Fruit fly (Drosophila melanogaster): ENCODE results near the gene CG10376.

CG10376 gene

DNA sequence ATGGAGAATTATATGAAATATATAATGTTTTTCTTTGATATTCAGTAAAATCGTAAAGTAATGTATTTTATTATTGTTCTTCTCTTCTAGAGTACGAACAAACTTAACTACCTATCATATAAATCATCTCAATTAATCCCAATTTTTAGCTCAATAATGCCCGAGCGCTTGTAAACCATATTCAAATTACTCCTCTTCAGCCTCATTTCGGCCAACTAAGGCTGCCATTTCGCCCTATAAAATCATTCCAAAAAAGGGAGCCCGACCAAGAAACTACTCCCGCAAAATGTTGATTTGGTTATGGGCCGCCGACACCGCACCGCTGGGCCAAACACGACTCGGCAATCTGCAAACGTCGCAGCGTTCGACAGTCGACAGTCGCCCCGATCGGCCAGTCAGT is 39.8 kb upstream of the CG10376 start:
- TF ChIP-seq kay (GFP tag; ENCODE audit: borderline replicate concordance) (no peak), Clk (GFP tag; optimal IDR thresholded peaks at IDR 0.05) (no peak), Hr96 (GFP tag; optimal IDR thresholded peaks at IDR 0.05) (no peak), cic (GFP tag; optimal IDR thresholded peaks at IDR 0.05) (no peak), CG7045 (GFP tag; optimal IDR thresholded peaks at IDR 0.05) (no peak), Mnt (GFP tag; optimal IDR thresholded peaks at IDR 0.05) (no peak), CG12768 (GFP tag; optimal IDR thresholded peaks at IDR 0.05) (no peak), pad (GFP tag; optimal IDR thresholded peaks at IDR 0.05) (no peak)

DNA sequence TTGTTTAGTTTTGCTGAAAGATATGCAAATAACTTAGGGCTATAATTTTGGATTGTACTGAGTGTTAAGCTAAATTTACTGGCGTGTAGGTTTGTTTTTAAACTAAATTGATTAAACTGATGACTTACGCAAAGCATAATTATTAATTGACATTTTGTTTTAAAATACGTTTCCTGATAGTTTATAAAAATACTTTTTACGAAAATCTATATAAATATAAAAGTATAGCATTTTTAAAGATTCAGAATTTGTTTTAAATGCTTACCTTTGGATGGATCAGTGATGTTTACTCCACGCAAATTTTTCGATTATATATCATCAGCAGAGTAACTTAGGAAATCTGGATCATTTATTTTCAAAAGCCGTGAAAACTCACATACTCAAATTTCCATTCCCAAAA is 37.1 kb upstream of the CG10376 start, which contains the start of the genes CG42752 and CG15167:
TSS of gene CG42752 (minus strand) at position 101 of the 400 bp plus-strand sequence.
TSS of gene CG15167 (plus strand) at position 349 of the 400 bp plus-strand sequence.
- TF ChIP-seq tj (GFP tag; optimal IDR thresholded peaks at IDR 0.05): no peak
- no peak for TF ChIP-seq CG1620 (GFP tag; optimal IDR thresholded peaks at IDR 0.05)
- no peak for TF ChIP-seq kay (GFP tag; ENCODE audit: borderline replicate concordance)
- TF ChIP-seq CG7045 (GFP tag; optimal IDR thresholded peaks at IDR 0.05): no peak
- TF ChIP-seq CG33017 (tag; optimal IDR thresholded peaks at IDR 0.05): no peak
- no peak for TF ChIP-seq Mnt (GFP tag; optimal IDR thresholded peaks at IDR 0.05)
- no peak for TF ChIP-seq ovo (GFP tag; optimal IDR thresholded peaks at IDR 0.05)
- TF ChIP-seq CG14711 (tag; optimal IDR thresholded peaks at IDR 0.05): no peak
- no peak for TF ChIP-seq CG7101 (tag; optimal IDR thresholded peaks at IDR 0.05)
- no peak for TF ChIP-seq CG11617 (GFP tag; optimal IDR thresholded peaks at IDR 0.05)
- no peak for TF ChIP-seq CG12768 (GFP tag; optimal IDR thresholded peaks at IDR 0.05)
- no peak for TF ChIP-seq cic (GFP tag; optimal IDR thresholded peaks at IDR 0.05)
- TF ChIP-seq Crg-1 (GFP tag; optimal IDR thresholded peaks at IDR 0.05): no peak
- TF ChIP-seq pad (GFP tag; optimal IDR thresholded peaks at IDR 0.05): no peak
- no peak for TF ChIP-seq Clk (GFP tag; optimal IDR thresholded peaks at IDR 0.05)

DNA sequence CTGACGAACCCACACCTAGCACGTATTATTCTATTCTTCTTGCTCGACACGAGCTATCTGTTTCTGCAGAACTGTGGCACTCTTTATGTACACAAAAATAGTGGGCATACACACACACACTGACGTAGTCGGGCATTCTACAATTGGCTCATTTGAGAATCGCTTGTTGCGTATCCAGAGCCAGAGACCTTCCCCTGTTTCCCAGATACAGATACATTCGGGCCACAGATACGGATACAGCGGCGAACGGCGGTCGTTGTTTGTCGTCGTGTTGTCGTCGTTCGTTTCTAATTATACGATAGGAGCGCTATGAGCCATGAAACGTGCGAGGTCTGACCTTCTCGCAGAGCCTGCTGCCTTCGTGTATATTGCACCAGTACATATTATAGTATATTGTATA is 34.3 kb upstream of the CG10376 start:
- TF ChIP-seq CG7045 (GFP tag; optimal IDR thresholded peaks at IDR 0.05) (no peak), cic (GFP tag; optimal IDR thresholded peaks at IDR 0.05) (no peak), kay (GFP tag; ENCODE audit: borderline replicate concordance) (no peak), CG14711 (tag; optimal IDR thresholded peaks at IDR 0.05) (no peak), pad (GFP tag; optimal IDR thresholded peaks at IDR 0.05) (no peak), cnc (optimal IDR thresholded peaks at IDR 0.05) (no peak), Crg-1 (GFP tag; optimal IDR thresholded peaks at IDR 0.05) (no peak)

DNA sequence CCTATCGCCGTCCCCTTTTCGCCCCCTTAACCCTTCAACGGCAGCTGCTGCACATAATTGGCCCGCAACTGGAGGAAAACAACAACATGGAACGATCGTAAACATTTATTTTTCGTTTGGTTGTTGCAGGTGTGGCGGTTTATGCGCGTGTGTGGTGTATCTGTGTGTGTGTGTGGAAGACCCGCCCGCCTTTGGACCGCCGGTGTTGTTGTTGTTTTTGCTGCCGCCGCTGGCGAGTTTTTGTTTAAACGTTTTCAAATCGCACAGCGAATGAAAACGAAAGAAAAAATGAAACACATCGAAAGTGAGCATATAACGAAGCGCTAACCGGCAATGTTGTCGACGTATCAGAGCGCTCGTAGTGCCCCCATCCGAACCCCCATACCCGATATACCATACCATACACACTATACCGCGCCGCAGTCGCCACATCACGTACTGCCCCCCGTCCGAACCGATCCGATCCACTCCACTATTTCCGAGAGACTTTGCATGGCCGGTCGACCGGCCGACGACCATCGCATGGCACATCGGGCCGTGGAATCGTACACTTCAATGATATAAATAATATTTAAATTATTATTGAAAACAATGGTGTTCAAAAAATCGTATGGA is 32.8 kb upstream of the CG10376 start:
- no peak for TF ChIP-seq CG33017 (tag; optimal IDR thresholded peaks at IDR 0.05)
- no peak for TF ChIP-seq CG14711 (tag; optimal IDR thresholded peaks at IDR 0.05)
- TF ChIP-seq cic (GFP tag; optimal IDR thresholded peaks at IDR 0.05): no peak
- no peak for TF ChIP-seq CG12768 (GFP tag; optimal IDR thresholded peaks at IDR 0.05)
- no peak for TF ChIP-seq Hr96 (GFP tag; optimal IDR thresholded peaks at IDR 0.05)
- no peak for TF ChIP-seq CG11617 (GFP tag; optimal IDR thresholded peaks at IDR 0.05)
- no peak for TF ChIP-seq cnc (optimal IDR thresholded peaks at IDR 0.05)

DNA sequence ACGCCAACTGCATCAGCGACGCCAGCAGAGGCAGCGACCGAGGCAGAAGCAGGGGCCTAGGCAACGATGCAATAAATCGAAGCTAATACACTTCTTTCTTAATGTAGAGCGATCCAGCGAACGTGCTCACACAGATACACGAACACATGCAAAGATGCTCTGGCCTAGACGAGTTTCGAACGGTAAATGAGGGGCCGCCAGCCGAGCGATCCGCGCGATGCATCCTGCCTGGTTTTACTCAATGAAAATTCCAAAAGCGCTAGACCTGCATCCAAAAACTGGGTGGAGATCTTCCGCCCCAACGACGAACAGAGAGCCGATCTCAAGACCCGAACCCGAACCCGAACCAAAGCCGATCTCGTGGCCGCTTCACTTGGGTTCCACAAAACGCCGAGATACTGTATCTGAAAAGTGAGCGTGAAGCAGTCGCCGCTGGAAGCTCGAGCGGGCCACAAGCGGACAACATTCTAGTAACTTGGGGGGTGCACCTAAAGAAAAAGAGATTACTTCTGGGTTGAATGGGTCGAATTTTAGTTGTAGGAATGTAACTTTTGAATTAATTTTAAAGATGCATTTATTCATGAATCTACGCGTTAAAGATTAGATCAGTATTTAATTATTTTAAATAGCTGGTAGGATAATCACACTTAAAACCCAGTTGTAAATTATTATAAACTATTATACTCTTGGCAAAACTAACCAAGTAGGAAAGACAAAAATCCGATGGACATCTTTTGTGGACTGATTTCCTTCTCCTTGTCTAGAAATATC is 30.0 kb upstream of the CG10376 start:
- peak; percentile 90 for TF ChIP-seq ovo (GFP tag; optimal IDR thresholded peaks at IDR 0.05)
- TF ChIP-seq CG33017 (tag; optimal IDR thresholded peaks at IDR 0.05): no peak
- peak; percentile 64 for TF ChIP-seq cic (GFP tag; optimal IDR thresholded peaks at IDR 0.05)

DNA sequence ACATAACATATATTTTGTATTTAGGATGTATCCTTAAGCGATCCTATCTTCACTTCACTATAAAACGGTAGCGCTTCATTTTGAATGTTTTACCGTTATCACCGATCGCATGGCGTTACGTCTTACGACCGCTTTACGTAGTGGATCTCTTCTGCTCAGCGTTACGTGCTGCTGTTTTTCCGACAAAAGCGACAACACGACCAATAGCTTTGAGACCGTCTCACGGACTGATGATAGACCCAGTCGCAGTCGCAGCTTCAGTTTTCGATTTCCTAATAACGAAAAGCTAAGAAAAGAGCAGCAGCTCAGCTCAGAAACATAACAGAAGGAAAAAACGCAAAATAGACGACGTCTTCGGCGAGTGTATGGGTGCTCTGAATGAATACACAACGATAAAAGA is 29.4 kb upstream of the CG10376 start, which contains the start of gene CG10348:
TSS of gene CG10348 (minus strand) at position 234 of the 400 bp plus-strand sequence.
- TF ChIP-seq Clk (GFP tag; optimal IDR thresholded peaks at IDR 0.05): no peak
- TF ChIP-seq CG1620 (GFP tag; optimal IDR thresholded peaks at IDR 0.05): no peak
- TF ChIP-seq CG11617 (GFP tag; optimal IDR thresholded peaks at IDR 0.05): no peak
- no peak for TF ChIP-seq cnc (optimal IDR thresholded peaks at IDR 0.05)
- TF ChIP-seq tj (GFP tag; optimal IDR thresholded peaks at IDR 0.05): no peak
- no peak for TF ChIP-seq cic (GFP tag; optimal IDR thresholded peaks at IDR 0.05)
- TF ChIP-seq CG12768 (GFP tag; optimal IDR thresholded peaks at IDR 0.05): no peak
- TF ChIP-seq kay (GFP tag; ENCODE audit: borderline replicate concordance): no peak
- TF ChIP-seq ovo (GFP tag; optimal IDR thresholded peaks at IDR 0.05): no peak
- no peak for TF ChIP-seq CG33017 (tag; optimal IDR thresholded peaks at IDR 0.05)

DNA sequence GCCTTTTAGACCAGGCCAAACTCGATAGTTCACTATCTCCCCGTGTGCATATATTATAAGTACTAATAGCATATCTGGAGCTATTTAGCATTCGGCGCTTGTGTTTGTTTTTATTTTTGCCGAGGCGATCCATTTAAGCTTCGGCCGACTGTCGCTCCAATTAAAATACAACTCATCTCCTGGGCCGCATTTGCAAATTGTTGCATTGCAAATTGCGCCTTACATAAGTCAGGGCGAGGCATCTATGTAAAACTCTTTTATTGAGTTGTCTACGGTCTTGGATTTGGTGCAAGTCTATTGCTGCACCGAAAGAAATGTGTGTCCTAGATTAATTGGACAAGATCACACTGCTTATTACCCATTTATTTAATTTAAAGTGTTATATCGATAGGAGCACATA is 25.1 kb upstream of the CG10376 start:
- TF ChIP-seq Hr96 (GFP tag; optimal IDR thresholded peaks at IDR 0.05) (no peak), kay (GFP tag; ENCODE audit: borderline replicate concordance) (no peak), tj (GFP tag; optimal IDR thresholded peaks at IDR 0.05) (no peak), cic (GFP tag; optimal IDR thresholded peaks at IDR 0.05) (no peak), CG1620 (GFP tag; optimal IDR thresholded peaks at IDR 0.05) (no peak), toe (GFP tag; optimal IDR thresholded peaks at IDR 0.05) (no peak), Mnt (GFP tag; optimal IDR thresholded peaks at IDR 0.05) (no peak), CG12768 (GFP tag; optimal IDR thresholded peaks at IDR 0.05) (no peak), CG33017 (tag; optimal IDR thresholded peaks at IDR 0.05) (no peak)

All from whole organism, adult.